Worm (Caenorhabditis elegans) whole organism, young adult: Measurements from ENCODE around the gene str-5.

Source experiments
- C06A6.2 ChIP-seq: fragments of 200-800 bp; sonication (Bioruptor generic); conservative IDR thresholded peaks from 2 replicates; pipeline ENCODE4 v1.3.6; 2022; ENCODE audit warnings: missing genetic modification characterization, missing compliant biosample characterization
- F33H1.4 ChIP-seq: fragments of 200-800 bp; sonication (Bioruptor generic); IDR thresholded peaks from 2 replicates; pipeline ENCODE4 v1.3.6; 2022; ENCODE audit warnings: missing genetic modification reagents, missing genetic modification characterization, missing compliant biosample characterization
- chd-7 ChIP-seq: sonication (generic microtip); optimal IDR thresholded peaks from 2 replicates; lab custom pipeline; 2016; ENCODE audit warnings: mild to moderate bottlenecking, missing genetic modification characterization, moderate library complexity, missing compliant biosample characterization
- efl-1 ChIP-seq: fragments of 150-350 bp; optimal IDR thresholded peaks from 2 replicates; lab custom pipeline; 2014; ENCODE audit warnings: missing biosample characterization, missing genetic modification reagents, missing genetic modification characterization
- nhr-179 ChIP-seq: sonication (generic microtip); optimal IDR thresholded peaks from 2 replicates; lab custom pipeline; 2016; ENCODE audit warnings: mild to moderate bottlenecking, missing genetic modification characterization, missing compliant biosample characterization
- pha-4 ChIP-seq: fragments of 150-350 bp; sonication (generic microtip); optimal IDR thresholded peaks from 2 replicates; lab custom pipeline; 2014; ENCODE audit warnings: missing biosample characterization, missing genetic modification reagents, missing genetic modification characterization
- snpc-4 ChIP-seq, 5 experiments: fragments of 150-350 bp in 1 of 5; sonication (generic microtip) in 4 of 5; optimal IDR thresholded peaks; 2 replicates each; lab custom pipeline; 2014 to 2018; ENCODE audit warnings: missing genetic modification characterization in 5 of 5, missing biosample characterization in 3 of 5, antibody characterized with exemption in 2 of 5, mild to moderate bottlenecking in 2 of 5, missing compliant biosample characterization in 2 of 5, missing genotype in 2 of 5, moderate library complexity in 2 of 5, missing genetic modification reagents in 1 of 5
- unc-130 ChIP-seq: sonication (generic microtip); optimal IDR thresholded peaks from 2 replicates; lab custom pipeline; 2016; ENCODE audit warnings: missing genetic modification reagents, missing genetic modification characterization, missing compliant biosample characterization
- unc-62 ChIP-seq: fragments of 150-350 bp; optimal IDR thresholded peaks from 2 replicates; lab custom pipeline; 2014; ENCODE audit warnings: missing biosample characterization, missing genetic modification reagents, missing genetic modification characterization

DNA sequence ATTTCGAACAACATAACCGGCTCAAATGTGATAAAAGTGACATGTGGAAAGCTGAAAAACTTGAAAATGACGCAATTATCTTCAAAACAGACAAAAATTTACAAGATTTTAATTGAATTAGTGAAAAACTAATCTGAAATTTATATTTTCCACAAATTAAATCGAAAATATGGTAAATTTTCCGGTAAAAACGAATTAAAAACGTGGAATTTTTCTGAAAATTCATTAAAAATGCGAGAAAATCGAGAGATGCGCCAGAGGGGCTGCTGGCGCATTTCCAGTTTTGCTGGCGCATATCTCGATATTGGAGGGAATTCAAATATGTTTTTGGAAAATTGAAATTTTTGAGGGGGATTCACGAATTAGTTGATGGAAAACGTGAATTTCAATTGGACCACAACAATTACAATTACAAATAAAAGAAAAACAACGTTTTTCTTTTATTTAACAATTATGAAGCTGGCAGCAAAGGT, 13.1 kb downstream of the str-5 start, which contains the start of the genes haf-3 and F57A10.2:
- peak; percentile 86 for TF ChIP-seq pha-4 (tag; lab: Kevin White, UChicago)
- peak; percentile 90 for TF ChIP-seq efl-1 (GFP tag; lab: Kevin White, UChicago)
- no peak for TF ChIP-seq unc-62 (GFP tag; lab: Kevin White, UChicago)
- peak; percentile 38 for TF ChIP-seq chd-7
- TF ChIP-seq unc-130 (GFP tag; lab: Kevin White, UChicago): no peak
- peak; percentile 75 for TF ChIP-seq C06A6.2 (GFP tag; lab: Robert Waterston, UW)
- TF ChIP-seq F33H1.4 (GFP tag; lab: Robert Waterston, UW): peak; percentile 68
- no peak for TF ChIP-seq nhr-179 (tag; lab: Kevin White, UChicago)
- peak; percentile 36 for TF ChIP-seq snpc-4 (GFP tag; optimal IDR thresholded peaks at IDR 0.05; lab: Kevin White, UChicago)
- peak; percentile 70 to 86 (median 81) for TF ChIP-seq snpc-4 (tag; optimal IDR thresholded peaks at IDR 0.05; lab: Kevin White, UChicago)
